Fruit fly (Drosophila melanogaster): ENCODE results near the gene S6kII.

Gene S6kII

DNA sequence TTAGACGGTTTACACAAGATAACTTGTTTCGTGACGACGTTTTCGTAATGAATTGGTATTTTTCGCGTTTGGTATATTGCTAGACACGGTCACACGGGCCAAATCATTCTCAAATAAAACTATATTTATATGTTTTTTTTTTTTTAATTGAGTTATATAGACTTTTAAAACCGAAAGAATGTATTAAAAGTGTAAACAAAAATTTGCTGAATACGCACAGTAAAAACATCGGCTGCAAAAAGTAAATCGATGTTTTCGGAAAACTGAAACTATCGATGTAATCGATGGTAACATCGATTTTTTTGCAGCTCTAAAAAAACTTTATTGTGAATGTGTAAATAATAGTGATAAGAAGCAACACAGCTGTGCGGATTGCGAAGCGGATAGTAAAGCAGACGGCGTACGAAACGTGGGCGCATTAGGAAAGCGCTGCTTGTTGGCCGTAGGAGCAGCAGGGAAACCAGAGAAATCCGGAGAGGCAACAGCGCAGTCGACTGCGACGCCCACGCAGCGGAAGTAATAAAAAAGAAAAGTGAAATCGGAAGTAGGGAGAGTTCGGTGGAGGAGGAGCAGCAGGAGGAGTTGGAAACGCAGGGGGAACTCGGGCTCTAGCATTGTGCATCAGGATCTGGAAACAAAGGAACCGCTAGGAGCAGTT lies at the start of gene S6kII (continued):
- TF ChIP-seq lov (optimal IDR thresholded peaks at IDR 0.05) = no peak
- TF ChIP-seq lov (GFP tag; IDR thresholded peaks at IDR 0.05) = no peak
- no peak for TF ChIP-seq Elba2 (GFP tag; optimal IDR thresholded peaks at IDR 0.05)
- TF ChIP-seq CG9215 (GFP tag; IDR thresholded peaks at IDR 0.05) = no peak
- peak; percentile 27 for TF ChIP-seq Lhr (GFP tag; optimal IDR thresholded peaks at IDR 0.05)
- TF ChIP-seq crc (GFP tag; optimal IDR thresholded peaks at IDR 0.05) = no peak
- no peak for TF ChIP-seq jing (GFP tag; optimal IDR thresholded peaks at IDR 0.05)
- no peak for TF ChIP-seq cg (GFP tag; optimal IDR thresholded peaks at IDR 0.05)
- no peak for TF ChIP-seq CG1233 (GFP tag; optimal IDR thresholded peaks at IDR 0.05)
- TF ChIP-seq CG9932 (GFP tag; IDR thresholded peaks at IDR 0.05) = no peak
- no peak for TF ChIP-seq CG30431 (GFP tag; optimal IDR thresholded peaks at IDR 0.05)
- TF ChIP-seq caup (GFP tag; optimal IDR thresholded peaks at IDR 0.05; ENCODE audit: severe bottlenecking) = no peak
- TF ChIP-seq Hr51 (GFP tag; optimal IDR thresholded peaks at IDR 0.05) = no peak
- no peak for TF ChIP-seq Mrtf (GFP tag; IDR thresholded peaks at IDR 0.05)
- no peak for TF ChIP-seq CG32532 (GFP tag; IDR thresholded peaks at IDR 0.05)
- TF ChIP-seq CG2712 (tag; optimal IDR thresholded peaks at IDR 0.05) = peak; percentile 88
- TF ChIP-seq Awh (GFP tag; IDR thresholded peaks at IDR 0.05) = no peak
- TF ChIP-seq CG7357 (GFP tag; IDR thresholded peaks at IDR 0.05) = no peak
- TF ChIP-seq pho (GFP tag; optimal IDR thresholded peaks at IDR 0.05) = no peak
- TF ChIP-seq CG12236 (GFP tag; optimal IDR thresholded peaks at IDR 0.05) = no peak
- peak; percentile 90 for TF ChIP-seq CG13287 (GFP tag; IDR thresholded peaks at IDR 0.05; ENCODE audit: partially characterized antibody)
- TF ChIP-seq dpn (GFP tag; optimal IDR thresholded peaks at IDR 0.05) = no peak
- no peak for TF ChIP-seq CG10366 (GFP tag; IDR thresholded peaks at IDR 0.05)
- TF ChIP-seq gce (GFP tag; IDR thresholded peaks at IDR 0.05) = no peak
- TF ChIP-seq CG14710 (tag; optimal IDR thresholded peaks at IDR 0.05) = peak; percentile 47
- TF ChIP-seq z (GFP tag; IDR thresholded peaks at IDR 0.05) = no peak
- no peak for TF ChIP-seq CG14667 (GFP tag; IDR thresholded peaks at IDR 0.05)
- TF ChIP-seq NC2β (GFP tag; optimal IDR thresholded peaks at IDR 0.05) = no peak
- no peak for TF ChIP-seq CG15269 (tag; optimal IDR thresholded peaks at IDR 0.05)
- no peak for TF ChIP-seq Bdp1 (GFP tag; optimal IDR thresholded peaks at IDR 0.05)
- no peak for TF ChIP-seq CG7745 (tag; optimal IDR thresholded peaks at IDR 0.05)
- TF ChIP-seq CG8388 (GFP tag; optimal IDR thresholded peaks at IDR 0.05) = no peak
- no peak for TF ChIP-seq sqz (GFP tag; optimal IDR thresholded peaks at IDR 0.05)
- peak; percentile 74 for TF ChIP-seq sna (GFP tag; IDR thresholded peaks at IDR 0.05; ENCODE audit: partially characterized antibody)
- TF ChIP-seq gro (GFP tag; optimal IDR thresholded peaks at IDR 0.05) = no peak
- TF ChIP-seq Fer1 (GFP tag; optimal IDR thresholded peaks at IDR 0.05) = no peak
- no peak for TF ChIP-seq disco-r (GFP tag; optimal IDR thresholded peaks at IDR 0.05)
- TF ChIP-seq CG4328 (GFP tag; optimal IDR thresholded peaks at IDR 0.05) = no peak
- peak; percentile 81 for TF ChIP-seq CG16813 (GFP tag; IDR thresholded peaks at IDR 0.05; ENCODE audit: partially characterized antibody)
- TF ChIP-seq CG10267 (tag; optimal IDR thresholded peaks at IDR 0.05) = peak; percentile 24
- TF ChIP-seq bab2 (GFP tag; optimal IDR thresholded peaks at IDR 0.05) = no peak
- TF ChIP-seq Hmr (GFP tag; optimal IDR thresholded peaks at IDR 0.05) = no peak
- TF ChIP-seq Scr (GFP tag; IDR thresholded peaks at IDR 0.05; ENCODE audit: partially characterized antibody) = peak; percentile 88
- no peak for TF ChIP-seq danr (GFP tag; IDR thresholded peaks at IDR 0.05)
- no peak for TF ChIP-seq CG4424 (GFP tag; optimal IDR thresholded peaks at IDR 0.05)
- no peak for TF ChIP-seq Nf-YB (GFP tag; optimal IDR thresholded peaks at IDR 0.05)
- TF ChIP-seq ken (GFP tag; IDR thresholded peaks at IDR 0.05) = no peak
- TF ChIP-seq CG12219 (GFP tag; optimal IDR thresholded peaks at IDR 0.05) = no peak
- TF ChIP-seq Hr39 (optimal IDR thresholded peaks at IDR 0.05) = no peak
- no peak for TF ChIP-seq CG16815 (GFP tag; optimal IDR thresholded peaks at IDR 0.05)
- TF ChIP-seq kni (GFP tag; optimal IDR thresholded peaks at IDR 0.05) = no peak
